Fruit fly (Drosophila melanogaster) Kc167 (cell line): ENCODE results near the gene CG17931.

Experiments
- Myc ChIP-seq: fragments of >200 bp; optimal IDR thresholded peaks from 2 replicates; lab custom pipeline; 2017; ENCODE audit warnings: missing external identifiers
- Sin3A ChIP-seq: fragments of >200 bp; optimal IDR thresholded peaks from 2 replicates; lab custom pipeline; 2018; ENCODE audit warnings: missing external identifiers
- h ChIP-seq: fragments of >200 bp; optimal IDR thresholded peaks from 3 replicates; lab custom pipeline; 2018; ENCODE audit warnings: missing external identifiers
- insv ChIP-seq: fragments of >200 bp; optimal IDR thresholded peaks from 3 replicates; lab custom pipeline; 2018; ENCODE audit warnings: missing external identifiers
- psq ChIP-seq: fragments of >200 bp; optimal IDR thresholded peaks from 2 replicates; lab custom pipeline; 2017; ENCODE audit warnings: missing external identifiers

DNA sequence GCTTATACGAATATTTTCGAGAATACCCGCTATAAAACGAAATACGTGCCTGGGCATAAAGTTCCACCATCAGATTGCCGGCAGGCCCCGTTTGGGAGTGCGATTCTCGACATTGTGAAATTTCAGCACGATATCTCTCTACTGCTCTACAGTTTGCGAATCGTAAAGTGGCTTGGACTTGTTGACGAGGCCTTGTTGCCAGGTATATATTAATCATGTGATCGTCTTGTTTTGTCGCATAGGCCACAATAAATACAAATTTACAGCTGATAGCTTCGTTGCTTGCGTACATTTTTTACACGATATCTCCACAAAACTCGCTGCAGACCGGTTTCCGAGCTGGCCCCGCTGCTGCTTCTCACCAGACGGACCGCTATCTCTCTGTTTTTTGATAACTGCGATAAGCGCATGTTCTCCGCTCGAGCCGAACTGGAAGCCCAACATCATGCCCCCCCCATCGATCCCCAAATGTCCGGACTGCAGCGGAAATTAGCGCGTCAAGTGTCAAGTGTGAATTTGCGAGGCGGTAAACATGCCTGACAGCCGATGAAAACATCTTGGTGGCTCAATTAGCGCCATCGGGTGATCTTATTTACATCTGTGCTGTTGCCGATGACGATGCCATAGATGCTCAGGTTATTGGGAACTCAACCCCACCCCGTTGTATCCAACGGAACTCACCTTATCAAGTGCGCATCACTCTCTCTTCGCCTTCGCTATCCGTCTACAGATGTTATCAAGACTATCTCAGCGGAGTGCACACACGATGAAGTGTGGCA, 49.8 kb downstream of the CG17931 start:
- no peak for TF ChIP-seq h (lab: Kevin White, UChicago)
- no peak for TF ChIP-seq psq (lab: Kevin White, UChicago)
- TF ChIP-seq insv (lab: Kevin White, UChicago): no peak
- no peak for TF ChIP-seq Myc (lab: Kevin White, UChicago)
- no peak for TF ChIP-seq Sin3A (lab: Kevin White, UChicago)
